Worm (Caenorhabditis elegans) whole organism, early embryonic: ENCODE data around the gene K08B12.1.

Source experiments
- B0310.2 ChIP-seq: sonication (generic microtip); optimal IDR thresholded peaks from 2 replicates; lab custom pipeline; 2016; ENCODE audit warnings: mild to moderate bottlenecking, missing genetic modification characterization, missing compliant biosample characterization
- aly-1 ChIP-seq: sonication (generic microtip); optimal IDR thresholded peaks from 2 replicates; lab custom pipeline; 2016; ENCODE audit warnings: missing genetic modification characterization, missing compliant biosample characterization
- ama-1 ChIP-seq: fragments of 150-350 bp; optimal IDR thresholded peaks from 2 replicates; lab custom pipeline; 2014
- flt-1 ChIP-seq: fragments of 200-800 bp; sonication (Bioruptor generic); IDR thresholded peaks from 2 replicates; pipeline ENCODE4 v1.3.6; 2022; ENCODE audit warnings: missing genetic modification characterization, missing compliant biosample characterization

DNA sequence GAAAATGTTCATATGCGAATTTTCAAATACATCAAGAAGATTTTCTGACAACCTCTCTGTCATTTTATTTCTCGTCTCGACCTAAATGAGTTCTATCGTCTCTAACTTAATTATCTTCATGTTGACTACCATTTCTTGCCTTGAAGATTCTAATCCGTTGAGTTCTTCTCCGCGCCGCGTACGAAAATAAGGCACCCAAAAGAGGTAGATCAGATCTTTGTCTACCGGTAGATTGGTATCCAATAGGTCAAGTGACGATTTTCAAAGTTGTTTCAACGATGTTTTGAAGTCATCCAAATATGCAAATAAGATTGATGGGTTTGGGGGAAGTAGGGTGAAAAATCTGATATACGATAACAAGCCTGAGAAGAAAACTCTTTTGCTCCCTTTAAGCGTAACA, 5.2 kb upstream of the K08B12.1 start:
- TF ChIP-seq aly-1 (tag; lab: Kevin White, UChicago) = no peak
- TF ChIP-seq B0310.2 (tag; lab: Kevin White, UChicago) = no peak
- TF ChIP-seq flt-1 (GFP tag; lab: Robert Waterston, UW) = no peak
- TF ChIP-seq ama-1 = no peak
